Fruit fly (Drosophila melanogaster) whole organism, embryonic: Measurements from ENCODE around the gene dlt.
A peak's percentile ranks its signal among the peaks of the same experiment; 100 is the strongest.

Experiments
- Aef1 ChIP-seq: fragments of 200-800 bp; sonication (Bioruptor generic); IDR thresholded peaks from 3 replicates; pipeline ENCODE4 v1.3.6; 2022; ENCODE audit warnings: missing biosample characterization, missing genetic modification characterization
- Bdp1 ChIP-seq: fragments of 200-800 bp; sonication (Bioruptor generic); optimal IDR thresholded peaks from 3 replicates; lab custom pipeline; 2016; ENCODE audit warnings: missing biosample characterization, missing genetic modification characterization
- CG10321 ChIP-seq: fragments of 200-800 bp; sonication (Bioruptor generic); IDR thresholded peaks from 2 replicates; pipeline ENCODE4 v1.3.6; 2022; ENCODE audit warnings: missing biosample characterization, missing genetic modification characterization
- CG11398 ChIP-seq: fragments of 200-800 bp; sonication (Bioruptor generic); optimal IDR thresholded peaks from 2 replicates; lab custom pipeline; 2016; ENCODE audit warnings: missing biosample characterization, missing genetic modification characterization
- CG15479 ChIP-seq: fragments of 200-800 bp; sonication (Bioruptor generic); optimal IDR thresholded peaks from 3 replicates; lab custom pipeline; 2019; ENCODE audit warnings: missing biosample characterization, mild to moderate bottlenecking, missing genetic modification characterization, moderate library complexity
- CG15514 ChIP-seq: fragments of 200-800 bp; sonication (Bioruptor generic); optimal IDR thresholded peaks from 3 replicates; lab custom pipeline; 2017; ENCODE audit warnings: missing biosample characterization, missing genetic modification characterization, mild to moderate bottlenecking, moderate library complexity, missing genetic modification reagents
- CG17186 ChIP-seq: fragments of 200-800 bp; sonication (Bioruptor generic); optimal IDR thresholded peaks from 3 replicates; lab custom pipeline; 2017; ENCODE audit warnings: missing biosample characterization, missing genetic modification reagents, missing genetic modification characterization
- CG17361 ChIP-seq: fragments of 200-800 bp; sonication (Bioruptor generic); IDR thresholded peaks from 3 replicates; pipeline ENCODE4 v1.3.6; 2022; ENCODE audit warnings: missing biosample characterization, missing genetic modification characterization
- CG1832 ChIP-seq: fragments of 200-800 bp; sonication (Bioruptor generic); optimal IDR thresholded peaks from 2 replicates; lab custom pipeline; 2017; ENCODE audit warnings: missing biosample characterization, mild to moderate bottlenecking, missing genetic modification characterization, inconsistent platforms
- CG2875 ChIP-seq: fragments of 200-800 bp; sonication (Bioruptor generic); optimal IDR thresholded peaks from 2 replicates; lab custom pipeline; 2017; ENCODE audit warnings: missing biosample characterization, mild to moderate bottlenecking, missing genetic modification characterization, missing genetic modification reagents
- CG3065 ChIP-seq: fragments of 200-800 bp; sonication (Bioruptor generic); optimal IDR thresholded peaks from 2 replicates; lab custom pipeline; 2016; ENCODE audit warnings: missing biosample characterization, missing genetic modification characterization
- CG32532 ChIP-seq: fragments of 200-800 bp; sonication (Bioruptor generic); IDR thresholded peaks from 2 replicates; pipeline ENCODE4 v1.3.6; 2022; ENCODE audit warnings: missing biosample characterization, missing genetic modification characterization
- CG6272 ChIP-seq: fragments of 200-800 bp; sonication (Bioruptor generic); IDR thresholded peaks from 2 replicates; pipeline ENCODE4 v1.3.6; 2022; ENCODE audit warnings: missing biosample characterization, missing genetic modification characterization
- Dref ChIP-seq: fragments of 200-800 bp; sonication (Bioruptor generic); IDR thresholded peaks from 2 replicates; pipeline ENCODE4 v1.3.6; 2022; ENCODE audit warnings: missing biosample characterization, missing genetic modification characterization
- E2f2 ChIP-seq: fragments of 200-800 bp; sonication (Bioruptor generic); IDR thresholded peaks from 2 replicates; pipeline ENCODE4 v1.3.6; 2022; ENCODE audit warnings: missing biosample characterization, missing genetic modification characterization
- Med ChIP-seq: fragments of 200-800 bp; sonication (Bioruptor generic); peaks from one replicate; lab custom pipeline; 2016; ENCODE audit warnings: missing biosample characterization, missing genetic modification characterization, mild to moderate bottlenecking, inconsistent platforms, moderate library complexity
- Scr ChIP-seq: fragments of 200-800 bp; sonication (Bioruptor generic); IDR thresholded peaks from 2 replicates; pipeline ENCODE4 v1.3.6; 2022; ENCODE audit warnings: missing biosample characterization, missing genetic modification characterization; ENCODE audit not compliant: partially characterized antibody
- Side ChIP-seq: fragments of 200-800 bp; sonication (Bioruptor generic); optimal IDR thresholded peaks from 2 replicates; lab custom pipeline; 2016; ENCODE audit warnings: missing biosample characterization, missing genetic modification characterization
- Spps ChIP-seq: fragments of 200-800 bp; sonication (Bioruptor generic); optimal IDR thresholded peaks from 2 replicates; lab custom pipeline; 2018; ENCODE audit warnings: missing biosample characterization, mild to moderate bottlenecking, missing genetic modification characterization
- Sry-δ ChIP-seq: fragments of 200-800 bp; sonication (Bioruptor generic); optimal IDR thresholded peaks from 2 replicates; lab custom pipeline; 2016; ENCODE audit warnings: missing biosample characterization, missing genetic modification characterization
- Taf1 ChIP-seq: fragments of 200-800 bp; sonication (Bioruptor generic); IDR thresholded peaks from 2 replicates; pipeline ENCODE4 v1.3.6; 2022; ENCODE audit warnings: missing biosample characterization, missing genetic modification characterization
- bbx ChIP-seq: fragments of 200-800 bp; sonication (Bioruptor generic); IDR thresholded peaks from 2 replicates; pipeline ENCODE4 v1.3.6; 2022; ENCODE audit warnings: missing biosample characterization, missing genetic modification characterization; ENCODE audit not compliant: partially characterized antibody
- cato ChIP-seq: fragments of 200-800 bp; sonication (Bioruptor generic); optimal IDR thresholded peaks from 2 replicates; lab custom pipeline; 2016; ENCODE audit warnings: missing biosample characterization, missing genetic modification characterization, borderline replicate concordance
- chn ChIP-seq: fragments of 200-800 bp; sonication (Bioruptor generic); optimal IDR thresholded peaks from 2 replicates; lab custom pipeline; 2016; ENCODE audit warnings: missing biosample characterization, missing genetic modification characterization
- ci ChIP-seq: fragments of 200-800 bp; sonication (Bioruptor generic); IDR thresholded peaks from 3 replicates; pipeline ENCODE4 v1.3.6; 2022; ENCODE audit warnings: missing biosample characterization, missing genetic modification characterization
- cwo ChIP-seq: fragments of 200-800 bp; sonication (Bioruptor generic); optimal IDR thresholded peaks from 3 replicates; lab custom pipeline; 2017; ENCODE audit warnings: missing biosample characterization, missing genetic modification characterization, mild to moderate bottlenecking, moderate library complexity, missing genetic modification reagents
- grn ChIP-seq: fragments of 200-800 bp; sonication (Bioruptor generic); optimal IDR thresholded peaks from 3 replicates; lab custom pipeline; 2017; ENCODE audit warnings: missing biosample characterization, missing genetic modification characterization
- hbn ChIP-seq: fragments of 200-800 bp; sonication (Bioruptor generic); IDR thresholded peaks from 2 replicates; pipeline ENCODE4 v1.3.6; 2022; ENCODE audit warnings: missing biosample characterization, missing genetic modification characterization; ENCODE audit not compliant: partially characterized antibody
- jing ChIP-seq: fragments of 200-800 bp; sonication (Bioruptor generic); optimal IDR thresholded peaks from 2 replicates; lab custom pipeline; 2018; ENCODE audit warnings: missing biosample characterization, mild to moderate bottlenecking, missing genetic modification characterization
- jumu ChIP-seq: fragments of 200-800 bp; sonication (Bioruptor generic); optimal IDR thresholded peaks from 3 replicates; lab custom pipeline; 2016; ENCODE audit warnings: missing biosample characterization, missing genetic modification characterization
- ken ChIP-seq: fragments of 200-800 bp; sonication (Bioruptor generic); IDR thresholded peaks from 3 replicates; pipeline ENCODE4 v1.3.6; 2022; ENCODE audit warnings: missing biosample characterization, missing genetic modification characterization
- peb ChIP-seq: fragments of 200-800 bp; sonication (Bioruptor generic); IDR thresholded peaks from 2 replicates; pipeline ENCODE4 v1.3.6; 2022; ENCODE audit warnings: missing biosample characterization, missing genetic modification characterization
- pzg ChIP-seq: fragments of 200-800 bp; sonication (Bioruptor generic); optimal IDR thresholded peaks from 3 replicates; lab custom pipeline; 2018; ENCODE audit warnings: missing biosample characterization, mild to moderate bottlenecking, missing genetic modification characterization, moderate library complexity
- row ChIP-seq: fragments of 200-800 bp; sonication (Bioruptor generic); IDR thresholded peaks from 3 replicates; pipeline ENCODE4 v1.3.6; 2022; ENCODE audit warnings: missing biosample characterization, missing genetic modification characterization
- sim ChIP-seq: fragments of 200-800 bp; sonication (Bioruptor generic); IDR thresholded peaks from 2 replicates; pipeline ENCODE4 v1.3.6; 2022; ENCODE audit warnings: missing biosample characterization, missing genetic modification characterization
- slbo ChIP-seq: fragments of 200-800 bp; sonication (Bioruptor generic); IDR thresholded peaks from 2 replicates; pipeline ENCODE4 v1.3.6; 2022; ENCODE audit warnings: missing biosample characterization, missing genetic modification characterization
- tna ChIP-seq: fragments of 200-800 bp; sonication (Bioruptor generic); IDR thresholded peaks from 2 replicates; pipeline ENCODE4 v1.3.6; 2022; ENCODE audit warnings: missing biosample characterization, missing genetic modification characterization; ENCODE audit not compliant: partially characterized antibody
- tup ChIP-seq: fragments of 200-800 bp; sonication (Bioruptor generic); optimal IDR thresholded peaks from 2 replicates; lab custom pipeline; 2016; ENCODE audit warnings: missing biosample characterization, mild to moderate bottlenecking, missing genetic modification characterization, moderate library complexity
- unpg ChIP-seq: fragments of 200-800 bp; sonication (Bioruptor generic); optimal IDR thresholded peaks from 3 replicates; lab custom pipeline; 2018; ENCODE audit warnings: missing biosample characterization, mild to moderate bottlenecking, missing genetic modification characterization, moderate library complexity
- wor ChIP-seq: fragments of 200-800 bp; sonication (Bioruptor generic); IDR thresholded peaks from 2 replicates; pipeline ENCODE4 v1.3.6; 2022; ENCODE audit warnings: missing biosample characterization, missing genetic modification characterization
- z ChIP-seq: fragments of 200-800 bp; sonication (Bioruptor generic); IDR thresholded peaks from 3 replicates; pipeline ENCODE4 v1.3.6; 2022; ENCODE audit warnings: missing biosample characterization, missing genetic modification characterization
- zen ChIP-seq: fragments of 200-800 bp; sonication (Bioruptor generic); optimal IDR thresholded peaks from 3 replicates; lab custom pipeline; 2018; ENCODE audit warnings: missing biosample characterization, mild to moderate bottlenecking, missing genetic modification characterization, moderate library complexity
- zen2 ChIP-seq: fragments of 200-800 bp; sonication (Bioruptor generic); IDR thresholded peaks from 3 replicates; pipeline ENCODE4 v1.3.6; 2022; ENCODE audit warnings: missing biosample characterization, missing genetic modification characterization; ENCODE audit not compliant: partially characterized antibody

dlt gene

dm6 chr3L:1774713-1775648 lies 20.1 kb downstream of the dlt start, which contains the start of the genes CG13933 and PolD2 (continued):
- TF ChIP-seq hbn (GFP tag; lab: Robert Waterston, UW) (peak; percentile 69), CG17186 (peak; percentile 55), CG6272 (peak; percentile 92), CG3065 (GFP tag; lab: Kevin White, UChicago) (no peak), wor (GFP tag; lab: Robert Waterston, UW) (peak; percentile 98), Bdp1 (GFP tag; lab: Kevin White, UChicago) (peak; percentile 63), Spps (tag; lab: Kevin White, UChicago) (peak; percentile 75), z (GFP tag; lab: Robert Waterston, UW) (no peak), CG2875 (GFP tag; lab: Kevin White, UChicago) (peak; percentile 90), Taf1 (peak; percentile 94), CG17361 (no peak), CG1832 (no peak), CG32532 (GFP tag; lab: Robert Waterston, UW) (peak; percentile 99), zen2 (GFP tag; lab: Robert Waterston, UW) (peak; percentile 75; the same call in 2 of the 3 replicates), row (GFP tag; lab: Robert Waterston, UW) (peak; percentile 100), jumu (GFP tag; lab: Kevin White, UChicago) (peak; percentile 66), unpg (GFP tag; lab: Kevin White, UChicago) (peak; percentile 98), slbo (GFP tag; lab: Robert Waterston, UW) (peak; percentile 99), jing (GFP tag; lab: Kevin White, UChicago) (peak; percentile 80), Side (GFP tag; lab: Kevin White, UChicago) (peak; percentile 74)
- TF ChIP-seq, all 482 proteins: peak for 372

dm6 chr3L:1772593-1772992 lies 22.5 kb downstream of the dlt start:
- peak; percentile 72 for TF ChIP-seq zen (tag; lab: Kevin White, UChicago)
- no peak for TF ChIP-seq ken (GFP tag; lab: Robert Waterston, UW)
- TF ChIP-seq CG15479 (GFP tag; lab: Kevin White, UChicago) = peak; percentile 84

dm6 chr3L:1771658-1772057 lies 23.5 kb downstream of the dlt start, which contains the start of gene Dhc62B:
TSS of gene Dhc62B (minus strand) at chr3L:1771758.
- TF ChIP-seq CG11398 (GFP tag; lab: Kevin White, UChicago) = no peak

- TF ChIP-seq hbn (GFP tag; lab: Robert Waterston, UW) (peak; percentile 66), chn (GFP tag; lab: Kevin White, UChicago) (no peak), cwo (GFP tag; lab: Kevin White, UChicago) (no peak), Scr (GFP tag; lab: Robert Waterston, UW) (peak; percentile 64), pzg (GFP tag; lab: Kevin White, UChicago) (peak; percentile 45), tna (GFP tag; lab: Robert Waterston, UW) (0 out of 2 replicates have a peak, but pooled peaks have one; percentile 26), tup (no peak), E2f2 (GFP tag; lab: Robert Waterston, UW) (peak; percentile 94), Sry-δ (peak; percentile 83), ci (no peak), CG15514 (peak; percentile 27), sim (GFP tag; lab: Robert Waterston, UW) (no peak), Dref (peak; percentile 76), bbx (GFP tag; lab: Robert Waterston, UW) (peak; percentile 69), Med (GFP tag; lab: Kevin White, UChicago) (peak; percentile 75), peb (no peak), Aef1 (no peak), cato (GFP tag; lab: Kevin White, UChicago) (no peak), CG10321 (no peak), CG1832 (no peak), grn (GFP tag; lab: Kevin White, UChicago) (peak; percentile 31)
Observed at dm6 chr3L:1756143-1756542, 39.0 kb downstream of the dlt start, which contains the start of gene CG8001. TSS of gene CG8001 (plus strand) at chr3L:1756159.
